Worm (Caenorhabditis elegans) whole organism, L4/young adult: ENCODE data around the gene F44D12.19.

ENCODE experiments used
- dao-5 ChIP-seq: sonication (generic microtip); optimal IDR thresholded peaks from 2 replicates; lab custom pipeline; 2016; ENCODE audit warnings: missing genotype, missing genetic modification characterization, moderate library complexity, missing compliant biosample characterization
- him-1 ChIP-seq: sonication (generic microtip); optimal IDR thresholded peaks from 2 replicates; lab custom pipeline; 2016; ENCODE audit warnings: missing genotype, missing genetic modification reagents, missing genetic modification characterization, missing compliant biosample characterization

ce11 chrIV:10051088-10051487 lies 29.7 kb downstream of the F44D12.19 start, which contains the start of gene T04B2.8:
- TF ChIP-seq dao-5 (tag; lab: Kevin White, UChicago) (no peak), him-1 (tag; lab: Kevin White, UChicago) (no peak)
